Worm (Caenorhabditis elegans) whole organism, dauer: Measurements from ENCODE around the gene mltn-9.

ENCODE experiments used
- unc-62 ChIP-seq: sonication (generic microtip); optimal IDR thresholded peaks from 2 replicates; lab custom pipeline; 2017; ENCODE audit warnings: missing biosample characterization, missing genetic modification reagents, missing genetic modification characterization

Gene mltn-9

DNA sequence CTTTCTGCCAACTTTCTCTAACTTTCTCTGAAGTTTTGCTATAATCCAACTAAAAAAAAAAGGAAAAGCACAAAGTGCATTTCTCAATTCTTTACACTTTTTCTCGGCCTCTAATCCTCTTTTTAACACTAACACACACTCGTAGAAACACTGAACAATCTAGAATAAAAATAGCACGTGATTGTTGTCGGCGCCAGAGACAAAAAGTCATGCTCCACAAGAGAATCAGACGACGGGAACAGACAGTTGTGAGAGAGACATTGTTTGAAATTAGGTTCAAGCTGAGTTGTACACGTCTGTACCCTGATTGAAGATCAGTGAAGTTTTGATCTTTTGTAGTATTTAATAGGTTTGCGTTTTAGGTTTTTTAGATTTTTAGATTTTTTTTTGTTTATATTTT, 17.5 kb upstream of the mltn-9 start:
- TF ChIP-seq unc-62 (GFP tag; lab: Kevin White, UChicago) = no peak

DNA sequence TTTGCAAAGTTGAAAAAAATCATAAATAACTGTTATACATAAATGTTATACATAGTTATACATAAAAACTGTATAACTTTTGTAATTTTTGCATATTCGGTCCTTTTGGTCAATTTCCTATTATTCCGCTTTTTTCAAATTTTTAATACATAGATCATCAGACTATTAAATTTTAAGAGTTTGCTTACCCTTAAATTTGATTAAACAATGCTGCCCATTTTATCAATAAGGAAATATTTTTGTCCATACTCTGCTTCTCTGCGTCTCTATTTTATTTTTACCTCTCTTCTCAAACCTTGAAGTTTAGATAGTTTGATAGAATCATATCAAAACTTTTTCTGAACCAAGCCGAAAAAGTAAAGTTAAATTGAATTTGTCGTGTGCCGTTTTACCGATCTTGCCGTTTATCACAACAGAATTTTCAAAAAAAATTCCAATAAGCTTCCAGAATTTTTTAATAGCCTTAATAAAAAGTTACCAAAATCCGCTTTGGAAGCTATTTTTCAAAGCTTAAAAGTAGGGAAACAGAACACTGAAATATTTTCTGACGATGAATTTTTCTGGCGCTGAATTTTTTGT, 16.5 kb upstream of the mltn-9 start:
- no peak for TF ChIP-seq unc-62 (GFP tag; lab: Kevin White, UChicago)

DNA sequence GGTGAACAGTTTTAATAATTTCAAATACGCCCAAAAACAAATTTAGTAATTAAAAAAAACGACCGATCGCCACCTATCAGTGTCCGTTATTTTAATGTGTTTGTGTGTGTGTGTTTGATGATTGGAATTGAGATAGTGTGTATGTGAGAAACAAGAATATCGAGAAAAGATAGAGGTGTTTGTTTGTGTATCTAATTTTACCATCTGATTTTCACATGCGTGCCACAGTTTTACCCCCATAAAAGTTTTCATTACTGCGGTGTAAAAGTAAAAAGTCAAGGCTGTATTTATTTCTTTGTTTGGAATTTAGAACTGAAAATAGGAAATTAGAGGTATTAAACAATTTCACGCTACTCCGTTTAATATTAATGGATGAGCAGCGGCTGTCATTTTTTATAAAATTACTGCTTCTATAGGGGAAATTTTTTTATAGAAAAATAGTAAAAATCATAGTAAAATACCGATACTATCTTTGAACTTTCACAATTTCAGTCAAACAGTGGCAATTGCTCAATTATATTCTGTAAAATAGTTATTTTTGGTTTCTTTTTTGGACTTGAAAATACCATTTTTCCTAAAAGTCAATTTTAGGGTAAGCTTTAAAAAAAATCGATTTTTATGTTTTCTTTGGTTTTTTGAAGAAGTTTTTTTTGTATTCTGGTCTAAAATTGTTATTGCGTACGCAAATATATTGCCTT, 15.8 kb upstream of the mltn-9 start:
- no peak for TF ChIP-seq unc-62 (GFP tag; lab: Kevin White, UChicago)

DNA sequence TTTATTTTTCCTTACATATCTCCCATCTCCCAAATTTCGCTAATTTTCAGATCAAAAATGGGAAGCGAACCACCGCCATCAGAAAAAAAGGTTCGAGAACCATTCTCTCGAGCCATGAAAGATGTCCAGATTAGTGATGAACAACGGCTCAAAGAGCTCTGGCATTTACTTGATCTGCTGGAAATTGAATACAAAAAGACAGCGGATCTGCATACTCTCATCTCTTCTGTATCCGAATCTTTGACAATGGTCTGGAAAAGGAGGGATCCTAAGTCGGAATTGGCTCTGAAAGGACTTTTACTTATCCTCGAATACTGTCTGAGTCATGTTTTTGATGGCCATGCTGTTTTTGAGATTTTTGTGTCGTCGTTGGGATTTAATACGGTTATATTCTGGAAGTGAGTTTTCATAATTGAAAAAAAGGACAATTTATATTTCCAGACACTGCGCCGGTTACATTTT, 15.0 kb upstream of the mltn-9 start, which contains the start of gene tps-2:
Gene tps-2, plus strand, starts transcription at position 51 of the 462 bp plus-strand sequence.
- no peak for TF ChIP-seq unc-62 (GFP tag; lab: Kevin White, UChicago)

ce11 chrII:14602735-14603134, 13.1 kb upstream of the mltn-9 start:
- no peak for TF ChIP-seq unc-62 (GFP tag; lab: Kevin White, UChicago)

DNA sequence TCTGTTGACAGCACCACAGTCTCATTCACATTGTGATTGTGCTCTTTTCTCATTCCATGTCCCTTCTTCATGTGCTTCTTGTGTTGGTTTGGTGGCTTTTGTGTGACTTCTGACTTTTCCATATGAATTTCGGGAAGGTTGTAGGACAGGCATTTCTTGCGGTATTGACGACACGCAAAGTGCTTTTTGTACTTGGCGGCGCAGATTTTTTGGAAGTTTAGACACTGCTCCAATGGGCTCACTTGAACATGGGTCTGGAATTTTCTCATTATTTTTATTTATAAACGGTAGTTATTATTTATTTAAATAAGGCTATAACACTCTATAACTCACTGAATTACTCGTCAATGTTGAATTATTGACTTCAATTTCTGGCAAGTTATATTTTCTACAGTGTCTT, 11.6 kb upstream of the mltn-9 start:
- no peak for TF ChIP-seq unc-62 (GFP tag; lab: Kevin White, UChicago)

- TF ChIP-seq unc-62 (GFP tag; lab: Kevin White, UChicago) = no peak
These were observed 10.8 kb upstream of the mltn-9 start for ce11 chrII:14605026-14605425.

ce11 chrII:14605479-14605878, 10.4 kb upstream of the mltn-9 start, which contains the start of gene F19H8.2:
Gene F19H8.2, minus strand, starts transcription at chrII:14605869.
- TF ChIP-seq unc-62 (GFP tag; lab: Kevin White, UChicago) = no peak

DNA sequence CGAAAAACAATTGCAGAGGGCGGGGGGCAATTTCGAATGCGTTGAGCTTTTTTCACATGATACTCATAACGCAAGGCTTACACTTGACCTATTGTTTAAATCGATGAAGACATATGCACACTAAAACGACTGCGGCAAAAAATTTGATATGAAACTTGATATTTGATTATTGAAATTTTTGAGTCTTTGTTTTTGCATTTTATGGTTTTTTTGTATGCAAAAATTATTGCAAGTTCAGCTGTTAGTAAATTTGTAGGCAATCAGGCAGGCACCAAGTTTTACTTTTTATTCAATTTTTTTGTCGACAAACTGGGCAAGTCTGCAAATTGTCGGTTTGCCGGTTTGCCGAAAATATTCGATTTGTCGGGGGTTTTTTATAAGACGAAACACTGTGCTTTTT, 9.7 kb upstream of the mltn-9 start, which contains the start of gene arl-3:
Gene arl-3, plus strand, starts transcription at position 301 of the 400 bp plus-strand sequence.
- TF ChIP-seq unc-62 (GFP tag; lab: Kevin White, UChicago) = no peak

DNA sequence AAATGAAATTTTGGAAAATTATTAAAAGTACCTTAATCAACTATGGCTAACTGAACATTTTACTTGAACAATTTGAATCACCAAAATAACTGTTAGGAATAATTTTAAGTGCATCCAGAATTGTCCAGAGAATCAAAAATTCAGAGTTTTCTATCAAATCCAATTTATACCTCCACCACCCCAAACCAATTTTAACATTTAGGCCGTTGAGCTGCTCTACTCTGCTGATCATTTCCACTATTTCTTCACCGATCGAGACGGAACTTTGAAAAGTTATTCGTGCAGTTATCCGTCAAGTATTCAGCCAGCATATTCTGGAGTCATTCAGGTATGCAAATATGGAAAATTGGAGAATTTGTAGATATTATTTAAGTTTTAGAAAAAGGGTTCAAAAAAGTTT, 7.3 kb upstream of the mltn-9 start:
- TF ChIP-seq unc-62 (GFP tag; lab: Kevin White, UChicago) = no peak

- TF ChIP-seq unc-62 (GFP tag; lab: Kevin White, UChicago) = no peak
These were observed 6.4 kb upstream of the mltn-9 start for ce11 chrII:14609297-14609937.

ce11 chrII:14610492-14611142, 5.2 kb upstream of the mltn-9 start:
- TF ChIP-seq unc-62 (GFP tag; lab: Kevin White, UChicago) = no peak

DNA sequence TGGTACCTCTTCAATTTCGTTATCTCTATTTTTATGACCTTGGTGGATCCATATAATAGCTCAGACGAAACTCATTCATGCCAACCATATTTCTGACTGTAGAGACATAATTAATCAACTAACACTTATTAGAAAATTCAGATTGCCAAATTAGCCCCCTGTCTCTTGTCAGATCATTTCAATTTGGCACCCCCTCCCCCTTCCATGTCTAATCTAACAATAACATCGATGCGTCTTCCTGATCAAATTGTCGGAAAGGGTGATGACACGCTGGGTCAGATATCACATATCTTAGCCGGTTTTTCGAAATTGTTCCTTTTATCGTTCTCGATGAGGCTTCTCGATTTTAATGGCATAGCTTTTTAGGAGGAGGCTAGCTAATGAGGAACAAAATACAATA, 4.5 kb upstream of the mltn-9 start:
- TF ChIP-seq unc-62 (GFP tag; lab: Kevin White, UChicago) = no peak

- TF ChIP-seq unc-62 (GFP tag; lab: Kevin White, UChicago) = no peak
These were observed 567 bp downstream of the mltn-9 start for ce11 chrII:14616402-14616801.

ce11 chrII:14616927-14617326, 1.1 kb downstream of the mltn-9 start:
- no peak for TF ChIP-seq unc-62 (GFP tag; lab: Kevin White, UChicago)

- TF ChIP-seq unc-62 (GFP tag; lab: Kevin White, UChicago) = no peak
These were observed 2.3 kb downstream of the mltn-9 start for ce11 chrII:14618158-14618557.
